Worm (Caenorhabditis elegans): Measurements from ENCODE around the gene C25E10.7.

C25E10.7 gene

DNA sequence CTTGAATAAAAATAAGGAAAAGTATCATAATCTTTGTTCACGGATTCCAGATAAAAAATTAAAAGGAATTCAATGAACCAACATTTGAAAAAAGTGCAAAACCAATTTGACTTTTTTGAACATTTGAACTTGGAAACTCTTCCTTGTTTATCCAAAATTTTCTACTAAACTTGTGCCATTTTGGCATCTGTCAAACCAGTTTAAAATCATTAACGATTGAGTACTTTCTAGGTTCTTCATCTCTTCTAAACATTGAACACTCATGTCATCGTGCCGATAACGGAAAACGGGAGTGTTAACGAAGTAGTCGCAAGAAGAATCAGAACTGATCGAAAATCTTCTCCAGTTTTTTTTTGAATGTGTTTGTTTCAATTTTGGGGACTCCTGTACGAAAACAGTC, 33.3 kb upstream of the C25E10.7 start:
- TF ChIP-seq aly-2 (tag; optimal IDR thresholded peaks at IDR 0.05) (no peak), R02D3.7 (tag; optimal IDR thresholded peaks at IDR 0.05) (no peak), nhr-28 (tag; optimal IDR thresholded peaks at IDR 0.05) (peak; percentile 48), lin-13 (GFP tag; optimal IDR thresholded peaks at IDR 0.05) (no peak), mdl-1 (tag; optimal IDR thresholded peaks at IDR 0.05) (peak in 1 of 2 experiments; percentile 24), dmd-6 (GFP tag; IDR thresholded peaks at IDR 0.05) (0 out of 2 replicates have a peak, but pooled peaks have one; percentile 30)

- TF ChIP-seq ama-1 (optimal IDR thresholded peaks at IDR 0.05) (no peak), T26A8.4 (GFP tag; IDR thresholded peaks at IDR 0.05) (no peak), nhr-28 (tag; optimal IDR thresholded peaks at IDR 0.05) (peak; percentile 37), fos-1 (tag; optimal IDR thresholded peaks at IDR 0.05) (no peak), unc-62 (GFP tag; optimal IDR thresholded peaks at IDR 0.05 in 1 of 2) (peak in 1 of 2 experiments; percentile 95), unc-62 (tag; optimal IDR thresholded peaks at IDR 0.05) (no peak), skn-1 (tag; optimal IDR thresholded peaks at IDR 0.05) (no peak), nhr-6 (tag; optimal IDR thresholded peaks at IDR 0.05) (no peak), pha-4 (GFP tag; IDR thresholded peaks at IDR 0.05) (no peak), pha-4 (tag; optimal IDR thresholded peaks at IDR 0.05) (no peak), hlh-11 (tag; optimal IDR thresholded peaks at IDR 0.05) (peak; percentile 9), F26F4.8 (GFP tag; conservative IDR thresholded peaks at IDR 0.05) (no peak)
Observed at ce11 chrV:9082350-9082749, 31.4 kb upstream of the C25E10.7 start.

DNA sequence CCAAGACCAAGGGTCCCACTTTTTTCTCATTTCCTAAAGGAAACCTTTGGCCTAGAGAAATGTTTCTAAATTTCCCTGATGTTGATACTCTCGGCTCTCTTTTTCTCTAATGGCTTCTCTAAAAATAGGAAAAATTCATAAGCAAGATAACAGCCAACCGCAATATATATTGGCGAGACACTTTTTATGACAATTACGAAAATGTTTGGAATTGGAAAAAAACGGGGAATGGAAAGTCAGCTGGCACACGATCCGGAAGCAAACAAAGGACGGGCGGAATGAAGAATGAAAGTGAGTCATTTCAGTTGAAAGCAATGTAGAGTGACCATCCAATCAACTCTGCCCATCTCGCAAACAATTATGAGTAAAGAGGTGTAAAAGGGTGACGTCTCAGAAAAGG, 30.4 kb upstream of the C25E10.7 start:
- no peak for TF ChIP-seq pha-4 (GFP tag; IDR thresholded peaks at IDR 0.05)
- peak; percentile 62 for TF ChIP-seq pha-4 (tag; optimal IDR thresholded peaks at IDR 0.05)
- no peak for TF ChIP-seq madf-9 (GFP tag; conservative IDR thresholded peaks at IDR 0.05)
- TF ChIP-seq F10B5.3 (tag; optimal IDR thresholded peaks at IDR 0.05), result no peak
- no peak for TF ChIP-seq mxl-3 (GFP tag; optimal IDR thresholded peaks at IDR 0.05)
- no peak for TF ChIP-seq saeg-2 (GFP tag; IDR thresholded peaks at IDR 0.05)
- no peak for TF ChIP-seq skn-1 (tag; optimal IDR thresholded peaks at IDR 0.05)
- no peak for TF ChIP-seq tag-97 (GFP tag; IDR thresholded peaks at IDR 0.05)
- no peak for TF ChIP-seq ceh-44 (GFP tag; IDR thresholded peaks at IDR 0.05)
- no peak for TF ChIP-seq egl-27 (tag; optimal IDR thresholded peaks at IDR 0.05)
- no peak for TF ChIP-seq nhr-41 (GFP tag; IDR thresholded peaks at IDR 0.05)
- no peak for TF ChIP-seq dpl-1 (GFP tag; optimal IDR thresholded peaks at IDR 0.05)
- no peak for TF ChIP-seq unc-39 (tag; optimal IDR thresholded peaks at IDR 0.05)
- TF ChIP-seq rbr-2 (tag; optimal IDR thresholded peaks at IDR 0.05), result no peak
- TF ChIP-seq php-3 (GFP tag; IDR thresholded peaks at IDR 0.05), result no peak
- no peak for TF ChIP-seq arid-1 (GFP tag; conservative IDR thresholded peaks at IDR 0.05)
- no peak for TF ChIP-seq nhr-237 (tag; optimal IDR thresholded peaks at IDR 0.05)
- no peak for TF ChIP-seq daf-19 (GFP tag; conservative IDR thresholded peaks at IDR 0.05)
- peak; percentile 4 for TF ChIP-seq nhr-77 (tag; optimal IDR thresholded peaks at IDR 0.05)
- TF ChIP-seq Y5F2A.4 (GFP tag; optimal IDR thresholded peaks at IDR 0.05), result no peak
- TF ChIP-seq ztf-7 (tag; optimal IDR thresholded peaks at IDR 0.05), result no peak
- TF ChIP-seq gei-8 (GFP tag; optimal IDR thresholded peaks at IDR 0.05), result no peak
- TF ChIP-seq D1046.2 (GFP tag; IDR thresholded peaks at IDR 0.05), result no peak
- TF ChIP-seq zip-2 (tag; optimal IDR thresholded peaks at IDR 0.05), result no peak
- no peak for TF ChIP-seq ZK337.2 (GFP tag; IDR thresholded peaks at IDR 0.05)
- TF ChIP-seq snpc-1.2 (GFP tag; IDR thresholded peaks at IDR 0.05), result no peak
- TF ChIP-seq T20F7.1 (GFP tag; optimal IDR thresholded peaks at IDR 0.05), result no peak
- TF ChIP-seq lin-29 (GFP tag; IDR thresholded peaks at IDR 0.05), result no peak
- no peak for TF ChIP-seq sdz-12 (GFP tag; optimal IDR thresholded peaks at IDR 0.05)
- peak; percentile 57 for TF ChIP-seq hlh-11 (tag; optimal IDR thresholded peaks at IDR 0.05)
- no peak for TF ChIP-seq cey-2 (tag; optimal IDR thresholded peaks at IDR 0.05; ENCODE audit: borderline replicate concordance, insufficient read depth)
- no peak for TF ChIP-seq duxl-1 (tag; optimal IDR thresholded peaks at IDR 0.05; ENCODE audit: poor library complexity)
- TF ChIP-seq hlh-30 (tag; optimal IDR thresholded peaks at IDR 0.05; ENCODE audit: insufficient read depth), result peak; percentile 29
- no peak for TF ChIP-seq F49E8.2 (tag; optimal IDR thresholded peaks at IDR 0.05; ENCODE audit: borderline replicate concordance)
- TF ChIP-seq mep-1 (tag; optimal IDR thresholded peaks at IDR 0.05), result no peak
- TF ChIP-seq nhr-25 (tag; optimal IDR thresholded peaks at IDR 0.05; ENCODE audit: borderline replicate concordance, insufficient read depth), result no peak

Measured in whole organism, L4 larva.